Worm (Caenorhabditis elegans): ENCODE results near the gene col-129.

DNA sequence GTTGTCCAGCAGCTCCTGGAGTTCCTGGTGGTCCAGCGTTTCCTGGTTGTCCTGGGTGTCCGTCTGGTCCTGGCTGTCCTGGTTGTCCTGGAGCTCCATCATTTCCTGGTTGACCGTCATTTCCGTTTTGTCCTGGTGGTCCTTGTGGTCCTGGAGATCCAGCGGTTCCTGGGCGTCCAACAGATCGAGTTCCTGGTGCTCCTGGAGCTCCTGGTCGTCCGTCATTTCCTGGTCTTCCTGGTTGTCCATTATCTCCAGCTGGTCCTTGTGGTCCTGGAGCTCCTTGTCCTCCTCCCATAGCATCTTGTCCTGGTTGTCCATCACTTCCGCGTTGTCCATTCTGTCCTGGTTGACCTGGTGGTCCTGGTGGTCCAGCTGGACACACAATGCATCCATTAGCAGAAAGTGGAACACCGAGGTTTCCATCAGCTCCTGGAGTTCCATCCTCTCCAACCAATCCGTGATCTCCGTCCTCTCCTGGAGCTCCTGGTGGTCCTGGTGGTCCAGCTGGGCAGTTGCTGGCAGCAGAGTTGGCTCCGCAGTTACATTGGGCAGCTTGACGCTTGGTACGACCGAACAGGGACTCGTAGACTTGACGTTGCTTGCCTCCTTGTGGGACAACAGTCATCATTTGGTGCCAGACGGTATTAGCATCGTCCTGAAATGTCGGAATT, 1.1 kb downstream of the col-129 start:
- TF ChIP-seq ceh-28 (tag; optimal IDR thresholded peaks at IDR 0.05), result no peak
- TF ChIP-seq lin-39 (tag; optimal IDR thresholded peaks at IDR 0.05), result no peak
- TF ChIP-seq fos-1 (tag; optimal IDR thresholded peaks at IDR 0.05), result no peak
- TF ChIP-seq skn-1 (tag; optimal IDR thresholded peaks at IDR 0.05), result no peak
- no peak for TF ChIP-seq nhr-77 (tag; optimal IDR thresholded peaks at IDR 0.05)
- TF ChIP-seq ztf-4 (tag; optimal IDR thresholded peaks at IDR 0.05), result no peak
- no peak for TF ChIP-seq ztf-11 (tag; optimal IDR thresholded peaks at IDR 0.05)
- TF ChIP-seq pqm-1 (tag; optimal IDR thresholded peaks at IDR 0.05), result no peak
- no peak for TF ChIP-seq nhr-28 (tag; optimal IDR thresholded peaks at IDR 0.05)

All from whole organism, L3 larva.